Fruit fly (Drosophila melanogaster) whole organism, prepupa: ENCODE data around the gene CG44002.

Source experiments
- Blimp-1 ChIP-seq: fragments of 200-800 bp; sonication (Bioruptor generic); optimal IDR thresholded peaks from 3 replicates; lab custom pipeline; 2017; ENCODE audit warnings: missing biosample characterization, missing genetic modification characterization, mild to moderate bottlenecking, moderate library complexity, missing genetic modification reagents
- CG10669 ChIP-seq: fragments of 200-800 bp; sonication (Bioruptor generic); optimal IDR thresholded peaks from 3 replicates; lab custom pipeline; 2018; ENCODE audit warnings: missing biosample characterization, mild to moderate bottlenecking, missing genetic modification characterization, moderate library complexity
- CG11294 ChIP-seq: fragments of 200-800 bp; sonication (Bioruptor generic); IDR thresholded peaks from 2 replicates; pipeline ENCODE4 v1.3.6; 2022; ENCODE audit warnings: missing biosample characterization, missing genetic modification characterization
- CG11762 ChIP-seq: fragments of 200-800 bp; sonication (Bioruptor generic); optimal IDR thresholded peaks from 3 replicates; lab custom pipeline; 2016; ENCODE audit warnings: missing biosample characterization, missing genetic modification characterization; ENCODE audit not compliant: insufficient read depth
- CG15336 ChIP-seq: fragments of 200-800 bp; sonication (Bioruptor generic); IDR thresholded peaks from 2 replicates; pipeline ENCODE4 v1.3.6; 2022; ENCODE audit warnings: missing biosample characterization, missing genetic modification characterization
- CG1621 ChIP-seq: fragments of 200-800 bp; sonication (Bioruptor generic); optimal IDR thresholded peaks from 3 replicates; lab custom pipeline; 2018; ENCODE audit warnings: missing biosample characterization, mild to moderate bottlenecking, missing genetic modification characterization
- CG31627 ChIP-seq: fragments of 200-800 bp; sonication (Bioruptor generic); optimal IDR thresholded peaks from 3 replicates; lab custom pipeline; 2016; ENCODE audit warnings: missing biosample characterization, missing genetic modification characterization
- CG32006 ChIP-seq: fragments of 200-800 bp; sonication (Bioruptor generic); optimal IDR thresholded peaks from 3 replicates; lab custom pipeline; 2017; ENCODE audit warnings: missing biosample characterization, mild to moderate bottlenecking, missing genetic modification characterization
- CG3919 ChIP-seq: fragments of 200-800 bp; sonication (Bioruptor generic); optimal IDR thresholded peaks from 3 replicates; lab custom pipeline; 2016; ENCODE audit warnings: missing biosample characterization, missing genetic modification characterization
- CG4318 ChIP-seq: fragments of 200-800 bp; sonication (Bioruptor generic); optimal IDR thresholded peaks from 3 replicates; lab custom pipeline; 2017; ENCODE audit warnings: missing biosample characterization, mild to moderate bottlenecking, missing genetic modification characterization
- CG6163 ChIP-seq: fragments of 200-800 bp; sonication (Bioruptor generic); IDR thresholded peaks from 3 replicates; pipeline ENCODE4 v1.3.6; 2022; ENCODE audit warnings: missing biosample characterization, missing genetic modification characterization
- CG6808 ChIP-seq: fragments of 200-800 bp; sonication (Bioruptor generic); optimal IDR thresholded peaks from 3 replicates; lab custom pipeline; 2017; ENCODE audit warnings: missing biosample characterization, missing genetic modification characterization, mild to moderate bottlenecking, moderate library complexity, missing genetic modification reagents
- CG7368 ChIP-seq: fragments of 200-800 bp; sonication (Bioruptor generic); optimal IDR thresholded peaks from 3 replicates; lab custom pipeline; 2016; ENCODE audit warnings: missing biosample characterization, missing genetic modification characterization
- CG8119 ChIP-seq: fragments of 200-800 bp; sonication (Bioruptor generic); IDR thresholded peaks from 3 replicates; pipeline ENCODE4 v1.3.6; 2022; ENCODE audit warnings: missing biosample characterization, missing genetic modification characterization
- CG8632 ChIP-seq: fragments of 200-800 bp; sonication (Bioruptor generic); optimal IDR thresholded peaks from 3 replicates; lab custom pipeline; 2016; ENCODE audit warnings: missing biosample characterization, missing genetic modification characterization
- CG9139 ChIP-seq: fragments of 200-800 bp; sonication (Bioruptor generic); optimal IDR thresholded peaks from 3 replicates; lab custom pipeline; 2017; ENCODE audit warnings: missing biosample characterization, mild to moderate bottlenecking, missing genetic modification characterization
- Eip75B ChIP-seq: fragments of 200-800 bp; sonication (Bioruptor generic); optimal IDR thresholded peaks from 3 replicates; lab custom pipeline; 2016; ENCODE audit warnings: missing biosample characterization, missing genetic modification characterization
- Eip78C ChIP-seq: fragments of 200-800 bp; sonication (Bioruptor generic); peaks from one replicate; lab custom pipeline; 2016; ENCODE audit warnings: missing biosample characterization, missing genetic modification characterization
- Met ChIP-seq: fragments of 200-800 bp; sonication (Bioruptor generic); optimal IDR thresholded peaks from 3 replicates; lab custom pipeline; 2016; ENCODE audit warnings: missing biosample characterization, missing genetic modification characterization
- Smox ChIP-seq: fragments of 200-800 bp; sonication (Bioruptor generic); optimal IDR thresholded peaks from 3 replicates; lab custom pipeline; 2016; ENCODE audit warnings: missing biosample characterization, missing genetic modification characterization
- Sox14 ChIP-seq: fragments of 200-800 bp; sonication (Bioruptor generic); optimal IDR thresholded peaks from 3 replicates; lab custom pipeline; 2016; ENCODE audit warnings: missing biosample characterization, missing genetic modification characterization
- acj6 ChIP-seq: fragments of 200-800 bp; sonication (Bioruptor generic); optimal IDR thresholded peaks from 3 replicates; lab custom pipeline; 2016; ENCODE audit warnings: missing biosample characterization, missing genetic modification characterization
- eg ChIP-seq: fragments of 200-800 bp; sonication (Bioruptor generic); IDR thresholded peaks from 3 replicates; pipeline ENCODE4 v1.3.6; 2022; ENCODE audit warnings: missing biosample characterization, missing genetic modification characterization
- esn ChIP-seq: fragments of 200-800 bp; sonication (Bioruptor generic); optimal IDR thresholded peaks from 2 replicates; lab custom pipeline; 2016; ENCODE audit warnings: missing biosample characterization, mild to moderate bottlenecking, missing genetic modification characterization, moderate library complexity
- fd59A ChIP-seq: fragments of 200-800 bp; sonication (Bioruptor generic); optimal IDR thresholded peaks from 2 replicates; lab custom pipeline; 2017; ENCODE audit warnings: missing biosample characterization, mild to moderate bottlenecking, missing genetic modification characterization, missing genetic modification reagents
- fkh ChIP-seq: fragments of 200-800 bp; sonication (Bioruptor generic); optimal IDR thresholded peaks from 3 replicates; lab custom pipeline; 2017; ENCODE audit warnings: missing biosample characterization, mild to moderate bottlenecking, missing genetic modification characterization, moderate library complexity
- lz ChIP-seq: fragments of 200-800 bp; sonication (Bioruptor generic); optimal IDR thresholded peaks from 3 replicates; lab custom pipeline; 2016; ENCODE audit warnings: missing biosample characterization, missing genetic modification characterization
- net ChIP-seq: fragments of 200-800 bp; sonication (Bioruptor generic); optimal IDR thresholded peaks from 3 replicates; lab custom pipeline; 2016; ENCODE audit warnings: missing biosample characterization, missing genetic modification characterization
- pdm3 ChIP-seq: fragments of 200-800 bp; sonication (Bioruptor generic); optimal IDR thresholded peaks from 3 replicates; lab custom pipeline; 2016; ENCODE audit warnings: missing biosample characterization, missing genetic modification characterization
- salr ChIP-seq, 2 experiments: fragments of 200-800 bp; sonication (Bioruptor generic); optimal IDR thresholded peaks; 3 replicates each; lab custom pipeline; 2016 to 2018; ENCODE audit warnings: missing biosample characterization in 2 of 2, missing genetic modification characterization in 2 of 2, mild to moderate bottlenecking in 1 of 2
- spab ChIP-seq: fragments of 200-800 bp; sonication (Bioruptor generic); optimal IDR thresholded peaks from 2 replicates; lab custom pipeline; 2017; ENCODE audit warnings: missing biosample characterization, mild to moderate bottlenecking, missing genetic modification characterization, missing genetic modification reagents
- ss ChIP-seq, 2 experiments: fragments of 200-800 bp; sonication (Bioruptor generic); optimal IDR thresholded peaks; 2 replicates in 1 of 2; 3 replicates in 1 of 2; lab custom pipeline; 2017 to 2018; ENCODE audit warnings: mild to moderate bottlenecking in 2 of 2, missing biosample characterization in 2 of 2, missing genetic modification characterization in 2 of 2, moderate library complexity in 1 of 2
- svp ChIP-seq: fragments of 200-800 bp; sonication (Bioruptor generic); peaks from one replicate; lab custom pipeline; 2016; ENCODE audit warnings: missing biosample characterization, missing genetic modification characterization
- topi ChIP-seq: fragments of 200-800 bp; sonication (Bioruptor generic); optimal IDR thresholded peaks from 3 replicates; lab custom pipeline; 2016; ENCODE audit warnings: missing biosample characterization, missing genetic modification characterization
- vri ChIP-seq: fragments of 200-800 bp; sonication (Bioruptor generic); optimal IDR thresholded peaks from 3 replicates; lab custom pipeline; 2016; ENCODE audit warnings: missing biosample characterization, mild to moderate bottlenecking, missing genetic modification characterization

CG44002 gene

DNA sequence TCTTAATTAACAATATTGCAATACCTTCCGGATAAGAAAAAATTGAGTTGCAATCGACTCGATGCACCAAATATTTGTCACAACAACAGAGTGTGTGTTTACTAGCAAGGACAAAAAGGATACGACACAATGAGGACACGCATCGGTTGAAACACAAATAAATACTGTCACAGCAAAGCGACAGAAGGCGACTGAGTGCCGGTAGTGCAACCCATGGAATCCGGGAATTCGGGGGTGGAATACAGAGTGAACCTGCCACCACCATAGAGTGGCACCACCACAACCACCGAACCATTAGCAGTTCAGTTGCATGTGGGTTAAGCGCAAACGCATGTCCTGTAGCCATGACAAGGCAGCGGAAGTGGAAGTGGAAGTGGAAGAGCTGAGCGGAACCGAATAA, 40.5 kb downstream of the CG44002 start:
- no peak for TF ChIP-seq CG8119

DNA sequence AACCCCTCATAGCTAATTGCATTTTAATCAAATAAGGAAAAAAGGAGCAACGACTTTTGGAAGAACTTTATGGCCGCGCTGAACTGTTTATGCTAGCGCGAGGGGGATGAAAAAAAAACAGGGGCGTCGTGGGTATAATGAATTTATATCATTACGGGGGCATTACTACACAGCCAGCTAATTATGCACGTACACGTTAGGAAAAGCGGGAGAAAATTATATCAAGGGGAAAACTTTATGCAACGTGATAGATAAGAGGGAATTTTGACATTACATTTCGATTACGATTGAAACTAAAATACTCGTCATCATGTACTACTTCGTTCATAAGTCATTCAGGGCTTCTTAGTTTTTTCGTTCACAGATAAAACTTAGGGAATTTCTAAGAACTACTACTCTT, 42.6 kb downstream of the CG44002 start, which contains the start of gene CG15403:
Gene CG15403, plus strand, starts transcription at position 301 of the 400 bp plus-strand sequence.
- TF ChIP-seq Met (GFP tag; lab: Kevin White, UChicago) (no peak), vri (no peak), esn (GFP tag; lab: Kevin White, UChicago) (no peak), Eip78C (GFP tag; lab: Kevin White, UChicago) (no peak), acj6 (GFP tag; lab: Kevin White, UChicago) (no peak), CG9139 (GFP tag; lab: Kevin White, UChicago) (no peak), spab (GFP tag; lab: Kevin White, UChicago) (no peak), Blimp-1 (GFP tag; lab: Kevin White, UChicago) (no peak), CG31627 (GFP tag; lab: Kevin White, UChicago) (no peak), CG32006 (GFP tag; lab: Kevin White, UChicago) (no peak), CG6163 (no peak), CG11294 (GFP tag; lab: Robert Waterston, UW) (no peak)

DNA sequence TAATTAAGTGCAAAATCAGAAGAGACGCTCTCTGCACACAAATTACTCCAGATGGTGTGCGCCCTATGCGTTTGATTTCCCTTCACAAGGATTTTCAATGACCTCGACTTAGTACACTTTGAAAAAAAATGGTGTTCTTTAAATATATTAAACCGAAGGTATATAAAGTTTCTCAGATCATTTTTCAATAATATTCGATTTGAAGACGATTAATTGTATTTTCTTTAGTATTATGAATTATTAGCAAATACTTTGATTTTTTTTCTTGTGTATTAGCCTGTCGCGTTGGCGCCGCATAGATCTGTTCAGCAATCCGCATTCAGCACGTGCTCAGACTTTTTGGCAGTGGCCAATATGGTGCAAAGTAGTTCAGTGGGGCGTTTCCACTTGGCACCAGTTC, 43.1 kb downstream of the CG44002 start:
- TF ChIP-seq acj6 (GFP tag; lab: Kevin White, UChicago), result no peak
- no peak for TF ChIP-seq fd59A (GFP tag; lab: Kevin White, UChicago)
- no peak for TF ChIP-seq Blimp-1 (GFP tag; lab: Kevin White, UChicago)
- no peak for TF ChIP-seq CG4318
- no peak for TF ChIP-seq eg (GFP tag; lab: Robert Waterston, UW)

DNA sequence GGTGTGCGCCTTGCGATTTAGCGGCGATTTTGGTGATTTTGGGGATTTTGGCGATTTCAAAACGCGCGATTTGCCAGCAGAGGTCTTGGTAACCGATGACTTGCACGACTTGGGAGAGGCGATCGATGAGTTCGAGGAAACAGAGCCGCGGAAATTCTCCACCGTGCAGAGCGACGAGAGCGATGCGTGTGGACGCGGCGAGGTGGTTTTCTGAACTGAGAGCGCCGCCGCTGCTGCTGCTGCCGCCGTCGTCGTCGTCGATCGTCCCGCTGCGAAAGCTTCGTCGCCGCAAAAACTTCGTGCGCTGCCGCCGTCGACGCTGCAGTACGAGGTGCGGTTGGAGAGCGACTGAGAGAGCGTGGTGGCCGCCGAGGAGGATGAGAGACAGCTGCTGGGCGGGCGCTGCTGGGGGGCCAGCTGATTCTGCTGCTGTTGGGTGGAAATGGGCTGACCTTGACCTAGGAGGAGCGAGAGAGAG, 46.4 kb downstream of the CG44002 start:
- TF ChIP-seq CG15336 (GFP tag; lab: Robert Waterston, UW) (peak; percentile 42; the same call in 1 of the 2 replicates), CG10669 (GFP tag; lab: Kevin White, UChicago) (peak; percentile 73), pdm3 (peak; percentile 1), CG3919 (GFP tag; lab: Kevin White, UChicago) (peak; percentile 29), Eip78C (GFP tag; lab: Kevin White, UChicago) (no peak), topi (GFP tag; lab: Kevin White, UChicago) (peak; percentile 4), svp (GFP tag; lab: Kevin White, UChicago) (peak; percentile 98), Eip75B (GFP tag; lab: Kevin White, UChicago) (peak; percentile 11), Smox (GFP tag; lab: Kevin White, UChicago) (no peak), fkh (GFP tag; lab: Kevin White, UChicago) (peak; percentile 26), CG6163 (0 out of 3 replicates have a peak, but pooled peaks have one; percentile 13), eg (GFP tag; lab: Robert Waterston, UW) (peak; percentile 38; the same call in 1 of the 3 replicates), CG6808 (no peak)

DNA sequence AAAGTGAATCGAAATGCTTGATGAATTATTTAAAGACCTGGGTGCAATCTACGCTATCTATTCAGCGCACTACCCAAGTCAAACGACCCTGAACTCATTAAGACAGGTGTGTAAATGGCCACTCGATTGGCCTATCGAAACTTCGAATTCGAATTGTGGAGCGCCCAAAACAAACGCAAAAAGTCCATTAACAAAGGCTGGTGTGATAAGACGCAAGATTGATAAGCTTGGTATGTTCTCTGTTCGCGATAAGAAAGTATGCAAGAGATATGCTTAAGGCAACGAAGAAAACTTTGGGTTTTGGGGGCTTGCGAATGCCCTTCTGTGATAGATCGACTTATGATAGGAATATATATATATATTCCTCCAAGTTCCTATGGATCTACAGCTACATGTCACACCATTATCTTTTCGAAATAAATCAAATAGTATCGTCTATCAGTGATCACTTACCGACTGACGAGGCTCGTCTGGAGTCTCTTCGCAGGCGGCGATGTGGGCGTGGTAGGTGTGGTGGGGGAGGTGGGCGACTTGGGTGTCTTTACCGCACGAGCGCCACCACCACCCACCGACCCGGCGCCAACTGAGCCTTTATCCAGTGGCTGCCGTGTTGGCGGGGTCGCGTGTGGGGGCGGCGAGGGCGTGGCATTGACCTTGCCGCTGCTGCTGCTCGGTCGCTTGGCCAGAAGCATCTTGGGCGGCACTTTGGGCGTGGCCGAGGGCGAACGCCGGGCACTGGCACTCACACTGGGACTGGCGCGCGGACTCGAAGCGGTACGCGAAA, 47.1 kb downstream of the CG44002 start:
- TF ChIP-seq svp (GFP tag; lab: Kevin White, UChicago) (peak; percentile 5), pdm3 (no peak)

DNA sequence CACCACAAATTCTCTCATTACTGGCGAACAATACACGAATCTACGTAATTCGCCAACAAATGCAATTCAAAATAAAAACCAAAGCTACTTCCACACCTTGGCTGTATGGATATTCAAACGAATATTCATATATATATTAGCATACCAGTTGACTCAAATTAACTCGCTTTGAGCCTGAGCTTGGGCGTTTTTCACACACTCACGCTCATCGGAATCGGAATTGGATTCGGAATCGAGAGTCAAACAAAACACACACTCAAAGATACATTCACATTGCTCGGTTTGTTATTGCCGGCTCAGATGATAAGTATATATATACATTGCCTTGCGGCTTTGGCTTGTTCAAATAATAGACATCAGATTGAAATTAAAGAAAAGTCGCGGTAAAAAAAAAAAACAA, 48.7 kb downstream of the CG44002 start:
- no peak for TF ChIP-seq CG1621 (tag; lab: Kevin White, UChicago)
- TF ChIP-seq esn (GFP tag; lab: Kevin White, UChicago), result no peak
- no peak for TF ChIP-seq eg (GFP tag; lab: Robert Waterston, UW)
- TF ChIP-seq net, result no peak
- TF ChIP-seq lz, result no peak
- TF ChIP-seq salr (GFP tag; optimal IDR thresholded peaks at IDR 0.05; lab: Kevin White, UChicago), result no peak
- no peak for TF ChIP-seq Sox14
- no peak for TF ChIP-seq ss (GFP tag; optimal IDR thresholded peaks at IDR 0.05; lab: Kevin White, UChicago)
- TF ChIP-seq svp (GFP tag; lab: Kevin White, UChicago), result no peak
- TF ChIP-seq CG31627 (GFP tag; lab: Kevin White, UChicago), result no peak
- TF ChIP-seq CG7368 (GFP tag; lab: Kevin White, UChicago), result no peak
- TF ChIP-seq fkh (GFP tag; lab: Kevin White, UChicago), result no peak
- no peak for TF ChIP-seq CG11762 (GFP tag; lab: Kevin White, UChicago)
- TF ChIP-seq CG4318, result no peak
- no peak for TF ChIP-seq topi (GFP tag; lab: Kevin White, UChicago)
- TF ChIP-seq CG15336 (GFP tag; lab: Robert Waterston, UW), result no peak
- TF ChIP-seq CG32006 (GFP tag; lab: Kevin White, UChicago), result no peak
- no peak for TF ChIP-seq CG8632 (GFP tag; lab: Kevin White, UChicago)
- TF ChIP-seq Smox (GFP tag; lab: Kevin White, UChicago), result no peak
